Fruit fly (Drosophila melanogaster): ENCODE results near the gene CG33293.

Gene CG33293

DNA sequence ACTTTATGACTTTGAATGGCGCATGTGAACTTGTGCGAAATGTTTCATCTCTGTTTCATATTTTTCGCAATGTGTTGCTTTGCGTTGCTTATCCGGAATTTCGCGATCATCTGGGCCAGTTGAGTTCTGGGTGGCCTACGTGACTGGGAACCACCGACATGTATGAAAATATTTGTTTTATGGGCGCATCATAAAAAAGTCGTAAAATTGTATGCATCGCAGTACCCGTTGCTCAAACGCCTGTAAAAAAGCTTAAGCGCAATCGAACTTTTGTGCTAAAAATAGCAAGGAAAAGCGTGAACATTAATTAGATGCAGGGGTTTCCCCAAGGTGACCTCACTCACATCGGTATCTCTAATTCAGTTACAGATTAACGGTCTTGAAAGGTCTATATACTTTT lies 25.7 kb upstream of the CG33293 start:
- TF ChIP-seq CG8159 (tag; optimal IDR thresholded peaks at IDR 0.05) (no peak), Pif1B (GFP tag; optimal IDR thresholded peaks at IDR 0.05) (no peak), EcR (GFP tag; optimal IDR thresholded peaks at IDR 0.05) (no peak), rn (GFP tag; IDR thresholded peaks at IDR 0.05) (no peak), CG10348 (GFP tag; IDR thresholded peaks at IDR 0.05) (no peak), CG9948 (tag; optimal IDR thresholded peaks at IDR 0.05) (no peak), gl (tag; optimal IDR thresholded peaks at IDR 0.05) (no peak), CG15710 (tag; optimal IDR thresholded peaks at IDR 0.05) (no peak), Snoo (tag; optimal IDR thresholded peaks at IDR 0.05) (no peak), CG17806 (tag; optimal IDR thresholded peaks at IDR 0.05) (no peak), CG14655 (GFP tag; optimal IDR thresholded peaks at IDR 0.05) (no peak), CG32121 (GFP tag; IDR thresholded peaks at IDR 0.05) (no peak), CG8301 (tag; optimal IDR thresholded peaks at IDR 0.05) (no peak), CG13204 (GFP tag; optimal IDR thresholded peaks at IDR 0.05) (no peak), fd96Ca (GFP tag; IDR thresholded peaks at IDR 0.05) (no peak), CG12605 (GFP tag; IDR thresholded peaks at IDR 0.05) (no peak), Ets98B (GFP tag; IDR thresholded peaks at IDR 0.05) (no peak)

DNA sequence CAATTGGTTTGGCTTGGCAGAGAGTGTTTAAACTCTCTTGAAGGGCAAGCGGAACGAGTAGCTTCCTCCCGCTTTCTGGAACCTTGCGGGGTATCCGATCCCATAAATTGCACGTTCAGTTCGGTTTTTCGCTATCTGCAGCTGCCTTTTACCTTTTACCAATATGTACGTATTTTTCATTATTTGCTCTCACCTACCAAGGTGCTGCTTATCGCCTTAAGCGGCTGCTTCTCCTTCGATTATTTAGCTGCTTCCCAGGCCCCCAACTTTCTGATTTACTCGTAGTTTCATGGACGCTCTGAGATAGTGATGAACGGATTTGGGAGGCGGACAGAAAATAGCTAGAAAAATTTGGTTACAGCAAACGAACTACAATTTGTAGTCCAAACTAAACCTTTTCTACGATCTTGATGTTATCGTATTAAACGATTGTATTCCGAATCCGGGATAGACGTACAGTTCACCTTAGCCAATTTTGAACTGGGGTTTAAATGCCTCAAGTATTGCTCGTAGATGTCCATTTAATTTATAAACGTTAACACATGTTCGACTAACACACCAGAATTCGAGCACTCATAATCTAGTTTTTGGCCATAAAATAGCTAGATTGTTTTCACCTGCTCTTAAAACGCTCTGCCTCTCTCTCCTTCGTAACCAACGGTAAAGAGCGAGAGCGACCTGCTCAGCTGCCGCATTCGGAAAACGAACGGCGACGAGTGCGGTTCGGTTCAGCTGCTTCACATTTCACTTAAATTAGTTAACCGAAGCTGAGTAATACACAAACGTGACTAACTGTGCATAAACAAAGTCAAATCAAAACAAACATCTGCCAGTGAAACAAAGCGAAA lies 23.9 kb upstream of the CG33293 start:
- TF ChIP-seq CG15710 (tag; optimal IDR thresholded peaks at IDR 0.05) (peak; percentile 53), CG32121 (GFP tag; IDR thresholded peaks at IDR 0.05) (no peak), CG17806 (tag; optimal IDR thresholded peaks at IDR 0.05) (peak; percentile 33), CG10348 (GFP tag; IDR thresholded peaks at IDR 0.05) (no peak), CG4496 (GFP tag; IDR thresholded peaks at IDR 0.05) (peak; percentile 44; the same call in 1 of the 3 replicates), Ets98B (GFP tag; IDR thresholded peaks at IDR 0.05) (no peak; the same call in 1 of the 2 replicates), rn (GFP tag; IDR thresholded peaks at IDR 0.05) (no peak), CG14655 (GFP tag; optimal IDR thresholded peaks at IDR 0.05) (peak; percentile 64), fd96Ca (GFP tag; IDR thresholded peaks at IDR 0.05) (no peak), CG8301 (tag; optimal IDR thresholded peaks at IDR 0.05) (peak; percentile 53), Pif1A (GFP tag; optimal IDR thresholded peaks at IDR 0.05) (peak; percentile 29), CG12605 (GFP tag; IDR thresholded peaks at IDR 0.05) (peak; percentile 26; the same call in 1 of the 2 replicates), CG13204 (GFP tag; optimal IDR thresholded peaks at IDR 0.05) (no peak), Snoo (tag; optimal IDR thresholded peaks at IDR 0.05) (peak; percentile 54), EcR (GFP tag; optimal IDR thresholded peaks at IDR 0.05) (no peak), Pif1B (GFP tag; optimal IDR thresholded peaks at IDR 0.05) (peak; percentile 52), D1 (tag; optimal IDR thresholded peaks at IDR 0.05) (no peak), gl (tag; optimal IDR thresholded peaks at IDR 0.05) (peak; percentile 38), CG8159 (tag; optimal IDR thresholded peaks at IDR 0.05) (peak; percentile 70), CG9948 (tag; optimal IDR thresholded peaks at IDR 0.05) (peak; percentile 44), CG34367 (tag; optimal IDR thresholded peaks at IDR 0.05) (peak; percentile 50)

DNA sequence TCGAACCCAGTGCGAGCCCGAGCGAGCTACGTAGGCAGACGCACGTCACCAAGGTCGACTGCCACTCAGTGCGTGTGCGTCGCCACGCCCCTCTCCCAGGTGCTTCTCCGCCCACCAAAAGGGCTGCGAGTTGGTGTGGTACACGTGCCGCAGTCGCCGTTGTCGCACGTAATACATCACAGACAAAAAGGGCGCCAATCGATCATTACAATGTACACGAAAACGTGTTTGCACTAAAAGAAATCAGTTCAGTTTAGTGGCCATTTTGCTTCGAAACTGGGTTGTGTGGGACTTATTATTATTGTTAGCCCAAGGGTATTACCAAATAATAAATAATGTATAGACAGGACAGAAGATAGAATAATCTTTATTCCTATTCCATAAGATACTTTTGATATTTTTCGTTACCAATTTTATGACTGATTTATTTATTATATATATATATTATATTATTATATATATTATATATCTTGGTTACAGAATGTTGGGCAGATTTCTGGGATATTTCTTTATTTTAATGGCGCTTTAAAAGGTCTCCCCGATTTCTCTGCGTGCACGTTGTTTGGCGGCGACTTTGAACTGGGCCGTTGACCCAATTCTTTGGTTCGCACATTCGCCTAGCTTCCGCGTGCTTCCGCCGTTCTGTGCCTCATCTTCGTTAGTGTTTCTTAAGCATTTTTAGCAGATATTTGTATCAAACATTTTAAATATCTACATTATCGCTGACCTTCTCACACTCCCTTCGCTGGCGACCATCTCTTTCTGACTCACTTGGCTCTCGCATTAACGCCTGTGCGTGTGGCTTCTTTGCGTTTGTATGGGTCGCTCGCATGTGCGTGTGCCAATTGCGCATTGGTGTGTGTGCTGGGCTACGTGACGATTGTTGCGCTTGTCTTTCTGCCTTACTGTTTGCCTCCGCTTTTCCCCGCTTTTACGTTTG lies 23.0 kb upstream of the CG33293 start:
- peak; percentile 36 for TF ChIP-seq Snoo (tag; optimal IDR thresholded peaks at IDR 0.05)
- TF ChIP-seq CG4496 (GFP tag; IDR thresholded peaks at IDR 0.05), result 0 out of 3 replicates have a peak, but pooled peaks have one; percentile 12
- TF ChIP-seq CG15710 (tag; optimal IDR thresholded peaks at IDR 0.05), result peak; percentile 77
- peak; percentile 81 for TF ChIP-seq CG8159 (tag; optimal IDR thresholded peaks at IDR 0.05)
- no peak for TF ChIP-seq CG10348 (GFP tag; IDR thresholded peaks at IDR 0.05)
- peak; percentile 49 for TF ChIP-seq D1 (tag; optimal IDR thresholded peaks at IDR 0.05)
- TF ChIP-seq CG9948 (tag; optimal IDR thresholded peaks at IDR 0.05), result peak; percentile 77
- peak; percentile 94 for TF ChIP-seq EcR (GFP tag; optimal IDR thresholded peaks at IDR 0.05)
- TF ChIP-seq Ets98B (GFP tag; IDR thresholded peaks at IDR 0.05), result no peak
- peak; percentile 61 for TF ChIP-seq Pif1B (GFP tag; optimal IDR thresholded peaks at IDR 0.05)
- no peak for TF ChIP-seq rn (GFP tag; IDR thresholded peaks at IDR 0.05)
- peak; percentile 28 for TF ChIP-seq CG8301 (tag; optimal IDR thresholded peaks at IDR 0.05)
- peak; percentile 37 for TF ChIP-seq CG34367 (tag; optimal IDR thresholded peaks at IDR 0.05)
- 0 out of 2 replicates have a peak, but pooled peaks have one; percentile 57 for TF ChIP-seq CG32121 (GFP tag; IDR thresholded peaks at IDR 0.05)
- no peak for TF ChIP-seq gl (tag; optimal IDR thresholded peaks at IDR 0.05)
- TF ChIP-seq fd96Ca (GFP tag; IDR thresholded peaks at IDR 0.05), result 0 out of 3 replicates have a peak, but pooled peaks have one; percentile 44
- TF ChIP-seq CG13204 (GFP tag; optimal IDR thresholded peaks at IDR 0.05), result peak; percentile 44
- TF ChIP-seq CG12605 (GFP tag; IDR thresholded peaks at IDR 0.05), result no peak
- TF ChIP-seq Pif1A (GFP tag; optimal IDR thresholded peaks at IDR 0.05), result peak; percentile 56
- TF ChIP-seq CG17806 (tag; optimal IDR thresholded peaks at IDR 0.05), result peak; percentile 62
- peak; percentile 65 for TF ChIP-seq CG14655 (GFP tag; optimal IDR thresholded peaks at IDR 0.05)

DNA sequence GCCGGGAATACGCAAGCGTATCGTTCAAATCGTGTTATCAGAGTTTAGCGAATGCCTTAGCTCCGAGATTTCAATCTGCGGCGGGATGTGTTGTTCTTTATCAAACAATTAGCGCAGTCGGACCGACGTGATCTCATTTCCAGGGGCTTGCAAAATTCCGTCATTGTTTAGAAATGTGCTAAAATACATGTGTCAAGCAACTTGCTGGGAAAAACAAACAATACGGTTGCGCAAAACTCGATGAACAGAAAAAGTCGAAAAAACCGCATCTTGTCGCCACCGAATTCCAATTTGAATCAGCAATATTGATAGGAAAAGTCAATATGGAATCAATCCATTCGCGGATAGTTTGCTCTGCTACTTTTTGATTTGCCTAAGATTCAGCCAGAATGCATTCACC lies 22.1 kb upstream of the CG33293 start, which contains the start of gene Tim17a2:
Tim17a2 (minus strand) TSS at position 101 of the 400 bp plus-strand sequence.
- TF ChIP-seq D1 (tag; optimal IDR thresholded peaks at IDR 0.05) (no peak), CG10348 (GFP tag; IDR thresholded peaks at IDR 0.05) (no peak), CG32121 (GFP tag; IDR thresholded peaks at IDR 0.05) (no peak), CG8159 (tag; optimal IDR thresholded peaks at IDR 0.05) (no peak), Pif1B (GFP tag; optimal IDR thresholded peaks at IDR 0.05) (no peak), Ets98B (GFP tag; IDR thresholded peaks at IDR 0.05) (no peak), CG13204 (GFP tag; optimal IDR thresholded peaks at IDR 0.05) (no peak), CG34367 (tag; optimal IDR thresholded peaks at IDR 0.05) (no peak), Pif1A (GFP tag; optimal IDR thresholded peaks at IDR 0.05) (no peak), fd96Ca (GFP tag; IDR thresholded peaks at IDR 0.05) (no peak), CG4496 (GFP tag; IDR thresholded peaks at IDR 0.05) (no peak)

All from whole organism, pupa.